Fruit fly (Drosophila melanogaster): ENCODE data around the gene RpS3.
A peak's percentile ranks its signal among the peaks of the same experiment; 100 is the strongest.

The RpS3 gene

DNA sequence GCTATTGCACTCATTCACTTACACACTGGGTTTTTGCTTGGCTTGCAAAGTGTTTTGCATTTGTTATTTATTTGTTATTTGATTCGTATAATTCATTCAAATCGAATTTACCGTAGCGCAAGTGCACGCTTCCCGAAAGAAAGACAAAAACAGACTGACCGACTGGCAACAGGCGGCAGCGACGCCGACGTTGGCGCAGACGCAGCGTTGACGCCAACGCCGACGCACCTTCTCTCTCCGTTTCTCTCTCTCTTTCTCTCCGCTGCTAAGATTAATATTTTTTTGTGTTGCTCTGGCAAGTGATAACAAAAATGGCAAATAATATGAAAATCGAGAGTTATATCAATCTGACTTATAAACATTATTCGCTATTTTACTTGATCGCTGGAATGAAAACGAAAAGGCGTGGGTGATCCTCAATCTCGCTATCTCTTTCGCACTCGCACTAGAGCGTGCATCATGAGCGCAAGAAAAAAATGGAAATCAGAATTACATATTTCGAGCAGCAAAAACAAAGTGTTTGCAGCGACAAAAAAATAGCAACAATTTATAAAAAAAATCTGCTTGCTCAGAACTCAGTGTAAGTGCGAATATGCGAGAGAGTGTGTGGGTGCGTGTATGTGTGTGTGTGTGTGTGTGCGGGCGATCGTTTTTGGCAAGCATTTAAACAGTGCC is 12.5 kb upstream of the RpS3 start, which contains the start of gene pnt:
TSS of gene pnt (minus strand) at position 161 of the 675 bp plus-strand sequence.
- TF ChIP-seq sv (GFP tag; optimal IDR thresholded peaks at IDR 0.05) (no peak), dl (GFP tag; optimal IDR thresholded peaks at IDR 0.05; ENCODE audit: insufficient read depth in 1 of 2, partially characterized antibody in 2 of 2) (peak; percentile 14 to 21), psq (GFP tag; optimal IDR thresholded peaks at IDR 0.05) (peak; percentile 73)

DNA sequence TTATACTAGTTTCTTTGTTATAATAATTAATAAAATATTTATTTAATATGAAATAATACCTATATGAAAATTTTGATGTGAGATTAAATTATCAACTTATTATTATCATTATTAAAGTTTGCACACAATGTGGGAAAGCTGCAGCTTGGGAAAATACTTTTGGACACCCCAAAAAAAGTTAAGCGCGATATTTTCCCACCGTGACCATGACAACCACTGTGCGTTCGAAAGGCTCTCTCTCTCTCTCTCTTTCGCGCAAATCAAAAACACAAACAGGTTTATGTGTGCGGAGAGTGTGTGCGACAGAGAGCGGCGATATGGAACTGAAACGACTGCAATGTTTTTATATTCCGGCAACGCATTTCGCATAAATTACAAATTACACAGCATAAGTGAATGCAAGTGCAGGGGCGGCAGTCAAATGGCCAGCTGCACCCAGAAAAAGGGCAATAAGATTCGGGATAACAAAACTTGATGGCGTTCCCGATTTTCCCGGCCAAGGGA is 11.7 kb upstream of the RpS3 start:
- TF ChIP-seq woc (GFP tag; optimal IDR thresholded peaks at IDR 0.05) (peak; percentile 36), foxo (GFP tag; optimal IDR thresholded peaks at IDR 0.05) (peak in 1 of 2 experiments; percentile 75), HLH106 (tag; optimal IDR thresholded peaks at IDR 0.05) (peak; percentile 84), lola (GFP tag; optimal IDR thresholded peaks at IDR 0.05) (no peak), Hnf4 (GFP tag; optimal IDR thresholded peaks at IDR 0.05) (peak; percentile 40), rgr (GFP tag; optimal IDR thresholded peaks at IDR 0.05) (peak; percentile 61), Hr78 (GFP tag; optimal IDR thresholded peaks at IDR 0.05) (no peak), br (GFP tag; optimal IDR thresholded peaks at IDR 0.05) (no peak), N (GFP tag; optimal IDR thresholded peaks at IDR 0.05) (no peak), pan (optimal IDR thresholded peaks at IDR 0.05) (no peak), psq (GFP tag; optimal IDR thresholded peaks at IDR 0.05) (peak; percentile 53), CG9705 (GFP tag; optimal IDR thresholded peaks at IDR 0.05) (no peak), dmrt93B (GFP tag; optimal IDR thresholded peaks at IDR 0.05) (peak; percentile 58), Jra (GFP tag; optimal IDR thresholded peaks at IDR 0.05) (no peak), usp (GFP tag; optimal IDR thresholded peaks at IDR 0.05) (no peak), Abd-B (GFP tag; optimal IDR thresholded peaks at IDR 0.05) (no peak), Dif (GFP tag; optimal IDR thresholded peaks at IDR 0.05; ENCODE audit: partially characterized antibody) (peak; percentile 34), dsf (GFP tag; optimal IDR thresholded peaks at IDR 0.05; ENCODE audit: borderline replicate concordance) (no peak), sage (GFP tag; optimal IDR thresholded peaks at IDR 0.05) (no peak), tai (GFP tag; optimal IDR thresholded peaks at IDR 0.05) (no peak), Mio (GFP tag; optimal IDR thresholded peaks at IDR 0.05) (no peak), ey (GFP tag; optimal IDR thresholded peaks at IDR 0.05) (no peak), Myc (optimal IDR thresholded peaks at IDR 0.05) (no peak), Sp1 (GFP tag; optimal IDR thresholded peaks at IDR 0.05) (peak; percentile 67), h (GFP tag; optimal IDR thresholded peaks at IDR 0.05) (peak; percentile 60), OdsH (GFP tag; optimal IDR thresholded peaks at IDR 0.05) (peak; percentile 41), Hr83 (GFP tag; optimal IDR thresholded peaks at IDR 0.05; ENCODE audit: poor library complexity, severe bottlenecking) (no peak), jim (GFP tag; optimal IDR thresholded peaks at IDR 0.05) (no peak), sv (GFP tag; optimal IDR thresholded peaks at IDR 0.05) (no peak), Vsx2 (GFP tag; optimal IDR thresholded peaks at IDR 0.05; ENCODE audit: partially characterized antibody) (peak; percentile 12), dl (GFP tag; optimal IDR thresholded peaks at IDR 0.05; ENCODE audit: insufficient read depth in 1 of 2, partially characterized antibody in 2 of 2) (no peak), CrebA (GFP tag; optimal IDR thresholded peaks at IDR 0.05; ENCODE audit: borderline replicate concordance) (no peak), CG32264 (GFP tag; optimal IDR thresholded peaks at IDR 0.05) (no peak), brk (GFP tag; optimal IDR thresholded peaks at IDR 0.05) (no peak), Dfd (GFP tag; optimal IDR thresholded peaks at IDR 0.05) (no peak), Rel (GFP tag; optimal IDR thresholded peaks at IDR 0.05) (no peak), Rel (tag; optimal IDR thresholded peaks at IDR 0.05) (peak; percentile 28), GATAd (GFP tag; optimal IDR thresholded peaks at IDR 0.05) (no peak), fru (GFP tag; optimal IDR thresholded peaks at IDR 0.05) (peak; percentile 40)

All from whole organism, wandering third instar larva.